Worm (Caenorhabditis elegans) whole organism, early embryonic: ENCODE measurements around the gene B0334.5.

ENCODE experiments used
- B0310.2 ChIP-seq: sonication (generic microtip); optimal IDR thresholded peaks from 2 replicates; lab custom pipeline; 2016; ENCODE audit warnings: mild to moderate bottlenecking, missing genetic modification characterization, missing compliant biosample characterization
- F13C5.2 ChIP-seq: sonication (generic microtip); optimal IDR thresholded peaks from 2 replicates; lab custom pipeline; 2017; ENCODE audit warnings: mild to moderate bottlenecking, missing genetic modification characterization, inconsistent platforms, missing compliant biosample characterization
- aly-1 ChIP-seq: sonication (generic microtip); optimal IDR thresholded peaks from 2 replicates; lab custom pipeline; 2016; ENCODE audit warnings: missing genetic modification characterization, missing compliant biosample characterization
- ama-1 ChIP-seq: fragments of 150-350 bp; optimal IDR thresholded peaks from 2 replicates; lab custom pipeline; 2014
- ceh-13 ChIP-seq: fragments of 200-800 bp; sonication (Bioruptor generic); optimal IDR thresholded peaks from 2 replicates; lab custom pipeline; 2018; ENCODE audit warnings: mild to moderate bottlenecking, missing genetic modification characterization, missing compliant biosample characterization
- ceh-36 ChIP-seq: sonication (generic microtip); optimal IDR thresholded peaks from 2 replicates; lab custom pipeline; 2016; ENCODE audit warnings: missing genetic modification characterization, inconsistent platforms, missing compliant biosample characterization
- ets-7 ChIP-seq: sonication (generic microtip); optimal IDR thresholded peaks from 2 replicates; lab custom pipeline; 2016; ENCODE audit warnings: missing genotype, missing genetic modification characterization, missing compliant biosample characterization
- flt-1 ChIP-seq: fragments of 200-800 bp; sonication (Bioruptor generic); IDR thresholded peaks from 2 replicates; pipeline ENCODE4 v1.3.6; 2022; ENCODE audit warnings: missing genetic modification characterization, missing compliant biosample characterization
- hmbx-1 ChIP-seq: sonication (generic microtip); optimal IDR thresholded peaks from 2 replicates; lab custom pipeline; 2016; ENCODE audit warnings: mild to moderate bottlenecking, missing genetic modification characterization, missing compliant biosample characterization
- hmg-4 ChIP-seq: fragments of 200-800 bp; sonication (Bioruptor generic); optimal IDR thresholded peaks from 2 replicates; lab custom pipeline; 2018; ENCODE audit warnings: mild to moderate bottlenecking, missing genetic modification characterization, missing compliant biosample characterization
- hnd-1 ChIP-seq: sonication (generic microtip); optimal IDR thresholded peaks from 2 replicates; lab custom pipeline; 2016; ENCODE audit warnings: missing genetic modification characterization, missing compliant biosample characterization
- pes-1 ChIP-seq: fragments of 200-800 bp; sonication (Bioruptor generic); IDR thresholded peaks from 2 replicates; pipeline ENCODE4 v1.3.6; 2022; ENCODE audit warnings: missing genetic modification reagents, missing genetic modification characterization, missing compliant biosample characterization
- scrt-1 ChIP-seq: fragments of 200-800 bp; sonication (Bioruptor generic); IDR thresholded peaks from 2 replicates; pipeline ENCODE4 v1.3.6; 2022; ENCODE audit warnings: missing genetic modification characterization, missing compliant biosample characterization
- sea-1 ChIP-seq: fragments of 200-800 bp; sonication (Bioruptor generic); conservative IDR thresholded peaks from 2 replicates; pipeline ENCODE4 v1.3.6; 2022; ENCODE audit warnings: missing genetic modification characterization, missing compliant biosample characterization
- tbx-11 ChIP-seq: fragments of 200-800 bp; sonication (Bioruptor generic); IDR thresholded peaks from 2 replicates; pipeline ENCODE4 v1.3.6; 2022; ENCODE audit warnings: missing genetic modification characterization, missing compliant biosample characterization
- tbx-37 ChIP-seq: fragments of 200-800 bp; sonication (Bioruptor generic); conservative IDR thresholded peaks from 2 replicates; pipeline ENCODE4 v1.3.6; 2022; ENCODE audit warnings: missing genetic modification reagents, missing genetic modification characterization, missing compliant biosample characterization
- tra-4 ChIP-seq: sonication (generic microtip); optimal IDR thresholded peaks from 2 replicates; lab custom pipeline; 2017; ENCODE audit warnings: missing genetic modification characterization, missing compliant biosample characterization

B0334.5 gene

ce11 chrII:11455140-11455539 lies 42.3 kb upstream of the B0334.5 start:
- no peak for TF ChIP-seq flt-1
- no peak for TF ChIP-seq ama-1
- no peak for TF ChIP-seq hnd-1 (tag; lab: Kevin White, UChicago)
- no peak for TF ChIP-seq hmbx-1
- no peak for TF ChIP-seq tbx-37 (GFP tag; lab: Robert Waterston, UW)
- TF ChIP-seq scrt-1 (GFP tag; lab: Robert Waterston, UW), result no peak
- TF ChIP-seq sea-1 (GFP tag; lab: Robert Waterston, UW), result no peak
- no peak for TF ChIP-seq hmg-4 (GFP tag; lab: Kevin White, UChicago)
- TF ChIP-seq B0310.2 (tag; lab: Kevin White, UChicago), result no peak
- TF ChIP-seq ceh-13, result no peak
- TF ChIP-seq aly-1, result no peak
- TF ChIP-seq tra-4 (tag; lab: Kevin White, UChicago), result no peak
- TF ChIP-seq pes-1 (GFP tag; lab: Robert Waterston, UW), result no peak
- no peak for TF ChIP-seq F13C5.2 (tag; lab: Kevin White, UChicago)

- no peak for TF ChIP-seq ama-1
- no peak for TF ChIP-seq F13C5.2 (tag; lab: Kevin White, UChicago)
- TF ChIP-seq sea-1 (GFP tag; lab: Robert Waterston, UW), result no peak
- no peak for TF ChIP-seq hmg-4 (GFP tag; lab: Kevin White, UChicago)
- no peak for TF ChIP-seq tbx-11 (GFP tag; lab: Robert Waterston, UW)
- no peak for TF ChIP-seq B0310.2 (tag; lab: Kevin White, UChicago)
- no peak for TF ChIP-seq tra-4 (tag; lab: Kevin White, UChicago)
- no peak for TF ChIP-seq ceh-13
- no peak for TF ChIP-seq aly-1
- no peak for TF ChIP-seq scrt-1 (GFP tag; lab: Robert Waterston, UW)
- no peak for TF ChIP-seq flt-1
- TF ChIP-seq hnd-1 (tag; lab: Kevin White, UChicago), result no peak
- no peak for TF ChIP-seq hmbx-1
- no peak for TF ChIP-seq ets-7 (tag; lab: Kevin White, UChicago)
- no peak for TF ChIP-seq tbx-37 (GFP tag; lab: Robert Waterston, UW)
- TF ChIP-seq pes-1 (GFP tag; lab: Robert Waterston, UW), result no peak
Observed at ce11 chrII:11455715-11456114, 41.8 kb upstream of the B0334.5 start.

ce11 chrII:11459883-11460282 lies 37.6 kb upstream of the B0334.5 start:
- no peak for TF ChIP-seq tbx-37 (GFP tag; lab: Robert Waterston, UW)
- no peak for TF ChIP-seq ama-1
- TF ChIP-seq sea-1 (GFP tag; lab: Robert Waterston, UW), result no peak
- TF ChIP-seq hmg-4 (GFP tag; lab: Kevin White, UChicago), result no peak
- no peak for TF ChIP-seq pes-1 (GFP tag; lab: Robert Waterston, UW)
- no peak for TF ChIP-seq tbx-11 (GFP tag; lab: Robert Waterston, UW)
- TF ChIP-seq hmbx-1, result no peak
- TF ChIP-seq tra-4 (tag; lab: Kevin White, UChicago), result no peak
- no peak for TF ChIP-seq aly-1
- no peak for TF ChIP-seq ceh-36
- TF ChIP-seq flt-1, result no peak
- TF ChIP-seq B0310.2 (tag; lab: Kevin White, UChicago), result no peak
- TF ChIP-seq ets-7 (tag; lab: Kevin White, UChicago), result no peak
- TF ChIP-seq ceh-13, result no peak
- TF ChIP-seq scrt-1 (GFP tag; lab: Robert Waterston, UW), result no peak
- no peak for TF ChIP-seq hnd-1 (tag; lab: Kevin White, UChicago)
- no peak for TF ChIP-seq F13C5.2 (tag; lab: Kevin White, UChicago)

- TF ChIP-seq aly-1 (no peak), tra-4 (tag; lab: Kevin White, UChicago) (no peak)
Observed at ce11 chrII:11463899-11464298, 33.6 kb upstream of the B0334.5 start.

ce11 chrII:11464427-11464944 lies 33.0 kb upstream of the B0334.5 start, which contains the start of the genes aars-1 and rga-1:
Gene aars-1, minus strand, starts transcription at chrII:11464497.
Gene rga-1, plus strand, starts transcription at chrII:11464894.
- TF ChIP-seq B0310.2 (tag; lab: Kevin White, UChicago), result no peak
- TF ChIP-seq ets-7 (tag; lab: Kevin White, UChicago), result peak; percentile 61
- no peak for TF ChIP-seq hmg-4 (GFP tag; lab: Kevin White, UChicago)
- no peak for TF ChIP-seq sea-1 (GFP tag; lab: Robert Waterston, UW)
- no peak for TF ChIP-seq flt-1
- TF ChIP-seq ceh-13, result no peak
- no peak for TF ChIP-seq aly-1
- no peak for TF ChIP-seq tbx-11 (GFP tag; lab: Robert Waterston, UW)
- TF ChIP-seq F13C5.2 (tag; lab: Kevin White, UChicago), result peak; percentile 27

ce11 chrII:11467541-11467940 lies 29.9 kb upstream of the B0334.5 start, which contains the start of gene klp-17:
Gene klp-17, minus strand, starts transcription at chrII:11467641.
- no peak for TF ChIP-seq ets-7 (tag; lab: Kevin White, UChicago)
- no peak for TF ChIP-seq flt-1

- TF ChIP-seq F13C5.2 (tag; lab: Kevin White, UChicago) (no peak), tbx-37 (GFP tag; lab: Robert Waterston, UW) (no peak), ets-7 (tag; lab: Kevin White, UChicago) (no peak), hmg-4 (GFP tag; lab: Kevin White, UChicago) (no peak), ama-1 (no peak), ceh-13 (no peak), B0310.2 (tag; lab: Kevin White, UChicago) (no peak), hnd-1 (tag; lab: Kevin White, UChicago) (no peak), scrt-1 (GFP tag; lab: Robert Waterston, UW) (no peak), aly-1 (no peak), tbx-11 (GFP tag; lab: Robert Waterston, UW) (no peak), ceh-36 (no peak), hmbx-1 (no peak), pes-1 (GFP tag; lab: Robert Waterston, UW) (no peak), sea-1 (GFP tag; lab: Robert Waterston, UW) (no peak), tra-4 (tag; lab: Kevin White, UChicago) (no peak), flt-1 (no peak)
Observed at ce11 chrII:11469574-11470108, 27.8 kb upstream of the B0334.5 start, which contains the start of gene cisd-1. Gene cisd-1, minus strand, starts transcription at chrII:11469624.
